Worm (Caenorhabditis elegans): ENCODE measurements around the gene srw-135.

The srw-135 gene

ce11 chrV:2992060-2992459 lies 19.2 kb downstream of the srw-135 start:
- TF ChIP-seq ceh-91 (GFP tag; IDR thresholded peaks at IDR 0.05) (no peak), ceh-58 (GFP tag; IDR thresholded peaks at IDR 0.05) (no peak), bed-1 (GFP tag; IDR thresholded peaks at IDR 0.05) (no peak), lsy-27 (tag; optimal IDR thresholded peaks at IDR 0.05; ENCODE audit: borderline replicate concordance, insufficient read depth) (no peak), athp-1 (tag; optimal IDR thresholded peaks at IDR 0.05) (no peak), pha-4 (tag; optimal IDR thresholded peaks at IDR 0.05) (no peak), snpc-1.3 (tag; optimal IDR thresholded peaks at IDR 0.05; ENCODE audit: insufficient read depth) (no peak), ccch-3 (GFP tag; optimal IDR thresholded peaks at IDR 0.05) (no peak), C06A6.2 (GFP tag; conservative IDR thresholded peaks at IDR 0.05) (no peak), Y53G8AR.9 (GFP tag; conservative IDR thresholded peaks at IDR 0.05) (no peak), mel-28 (tag; optimal IDR thresholded peaks at IDR 0.05; ENCODE audit: borderline replicate concordance) (no peak)

ce11 chrV:2991485-2991884 lies 19.8 kb downstream of the srw-135 start, which contains the start of gene srw-121:
Gene srw-121, minus strand, starts transcription at chrV:2991585.
- TF ChIP-seq xnd-1 (tag; optimal IDR thresholded peaks at IDR 0.05) = no peak
- no peak for TF ChIP-seq madf-10 (tag; optimal IDR thresholded peaks at IDR 0.05)
- no peak for TF ChIP-seq B0336.3 (GFP tag; IDR thresholded peaks at IDR 0.05)

ce11 chrV:2987407-2987806 lies 23.9 kb downstream of the srw-135 start, which contains the start of gene srh-85:
Gene srh-85, minus strand, starts transcription at chrV:2987507.
- no peak for TF ChIP-seq Y95B8A.8 (GFP tag; IDR thresholded peaks at IDR 0.05)
- no peak for TF ChIP-seq tbp1 (GFP tag; optimal IDR thresholded peaks at IDR 0.05)
- no peak for TF ChIP-seq ceh-58 (GFP tag; IDR thresholded peaks at IDR 0.05)
- TF ChIP-seq F33H1.4 (GFP tag; IDR thresholded peaks at IDR 0.05) = no peak
- no peak for TF ChIP-seq ets-4 (GFP tag; optimal IDR thresholded peaks at IDR 0.05)
- no peak for TF ChIP-seq madf-8 (GFP tag; conservative IDR thresholded peaks at IDR 0.05)
- TF ChIP-seq F23B12.7 (tag; optimal IDR thresholded peaks at IDR 0.05; ENCODE audit: insufficient read depth) = no peak
- no peak for TF ChIP-seq ztf-25 (GFP tag; IDR thresholded peaks at IDR 0.05)
- TF ChIP-seq ama-1 (optimal IDR thresholded peaks at IDR 0.05) = no peak
- no peak for TF ChIP-seq ama-1 (GFP tag; optimal IDR thresholded peaks at IDR 0.05)

ce11 chrV:2985309-2985708 lies 26.0 kb downstream of the srw-135 start, which contains the start of gene srw-139:
Gene srw-139, minus strand, starts transcription at chrV:2985409.
- TF ChIP-seq ztf-22 (GFP tag; optimal IDR thresholded peaks at IDR 0.05) = no peak
- no peak for TF ChIP-seq madf-3 (GFP tag; IDR thresholded peaks at IDR 0.05)
- TF ChIP-seq lin-35 (GFP tag; optimal IDR thresholded peaks at IDR 0.05) = no peak
- TF ChIP-seq zfh-2 (GFP tag; conservative IDR thresholded peaks at IDR 0.05) = no peak
- no peak for TF ChIP-seq mcd-1 (GFP tag; IDR thresholded peaks at IDR 0.05)
- no peak for TF ChIP-seq lin-26 (GFP tag; IDR thresholded peaks at IDR 0.05)
- no peak for TF ChIP-seq ceh-100 (GFP tag; IDR thresholded peaks at IDR 0.05)
- TF ChIP-seq aptf-2 (GFP tag; conservative IDR thresholded peaks at IDR 0.05) = no peak
- TF ChIP-seq K12H6.12 (tag; optimal IDR thresholded peaks at IDR 0.05) = no peak
- TF ChIP-seq F57A8.1 (GFP tag; optimal IDR thresholded peaks at IDR 0.05) = no peak

- TF ChIP-seq C06A6.2 (GFP tag; conservative IDR thresholded peaks at IDR 0.05) = no peak
- TF ChIP-seq ceh-40 (GFP tag; IDR thresholded peaks at IDR 0.05) = no peak
- no peak for TF ChIP-seq B0336.3 (GFP tag; IDR thresholded peaks at IDR 0.05)
- TF ChIP-seq hmg-1.2 (GFP tag; IDR thresholded peaks at IDR 0.05) = no peak
- TF ChIP-seq madf-6 (GFP tag; IDR thresholded peaks at IDR 0.05) = no peak
- TF ChIP-seq hmg-20 (GFP tag; IDR thresholded peaks at IDR 0.05) = no peak
- no peak for TF ChIP-seq ceh-91 (GFP tag; IDR thresholded peaks at IDR 0.05)
- no peak for TF ChIP-seq ama-1 (optimal IDR thresholded peaks at IDR 0.05)
- TF ChIP-seq ama-1 (GFP tag; optimal IDR thresholded peaks at IDR 0.05) = no peak
- TF ChIP-seq K11D2.4 (GFP tag; IDR thresholded peaks at IDR 0.05) = no peak
- TF ChIP-seq dox-1 (GFP tag; IDR thresholded peaks at IDR 0.05) = no peak
- no peak for TF ChIP-seq egl-18 (GFP tag; IDR thresholded peaks at IDR 0.05)
- TF ChIP-seq egrh-3 (GFP tag; IDR thresholded peaks at IDR 0.05) = no peak
- TF ChIP-seq Y67H2A.10 (GFP tag; conservative IDR thresholded peaks at IDR 0.05) = no peak
- no peak for TF ChIP-seq lir-1 (GFP tag; conservative IDR thresholded peaks at IDR 0.05)
- no peak for TF ChIP-seq unc-130 (GFP tag; optimal IDR thresholded peaks at IDR 0.05)
Observed at ce11 chrV:2983351-2983750, 27.9 kb downstream of the srw-135 start, which contains the start of gene srw-117. Gene srw-117, minus strand, starts transcription at chrV:2983451.

Measured in whole organism, young adult.